Worm (Caenorhabditis elegans) whole organism, early embryonic: ENCODE measurements around the gene E02H9.9.

ENCODE experiments used
- B0310.2 ChIP-seq: sonication (generic microtip); optimal IDR thresholded peaks from 2 replicates; lab custom pipeline; 2016; ENCODE audit warnings: mild to moderate bottlenecking, missing genetic modification characterization, missing compliant biosample characterization
- F13C5.2 ChIP-seq: sonication (generic microtip); optimal IDR thresholded peaks from 2 replicates; lab custom pipeline; 2017; ENCODE audit warnings: mild to moderate bottlenecking, missing genetic modification characterization, inconsistent platforms, missing compliant biosample characterization
- aly-1 ChIP-seq: sonication (generic microtip); optimal IDR thresholded peaks from 2 replicates; lab custom pipeline; 2016; ENCODE audit warnings: missing genetic modification characterization, missing compliant biosample characterization
- ama-1 ChIP-seq: fragments of 150-350 bp; optimal IDR thresholded peaks from 2 replicates; lab custom pipeline; 2014
- ceh-36 ChIP-seq: sonication (generic microtip); optimal IDR thresholded peaks from 2 replicates; lab custom pipeline; 2016; ENCODE audit warnings: missing genetic modification characterization, inconsistent platforms, missing compliant biosample characterization
- ets-7 ChIP-seq: sonication (generic microtip); optimal IDR thresholded peaks from 2 replicates; lab custom pipeline; 2016; ENCODE audit warnings: missing genotype, missing genetic modification characterization, missing compliant biosample characterization
- flt-1 ChIP-seq: fragments of 200-800 bp; sonication (Bioruptor generic); IDR thresholded peaks from 2 replicates; pipeline ENCODE4 v1.3.6; 2022; ENCODE audit warnings: missing genetic modification characterization, missing compliant biosample characterization
- hmbx-1 ChIP-seq: sonication (generic microtip); optimal IDR thresholded peaks from 2 replicates; lab custom pipeline; 2016; ENCODE audit warnings: mild to moderate bottlenecking, missing genetic modification characterization, missing compliant biosample characterization
- hmg-4 ChIP-seq: fragments of 200-800 bp; sonication (Bioruptor generic); optimal IDR thresholded peaks from 2 replicates; lab custom pipeline; 2018; ENCODE audit warnings: mild to moderate bottlenecking, missing genetic modification characterization, missing compliant biosample characterization
- hnd-1 ChIP-seq: sonication (generic microtip); optimal IDR thresholded peaks from 2 replicates; lab custom pipeline; 2016; ENCODE audit warnings: missing genetic modification characterization, missing compliant biosample characterization
- pes-1 ChIP-seq: fragments of 200-800 bp; sonication (Bioruptor generic); IDR thresholded peaks from 2 replicates; pipeline ENCODE4 v1.3.6; 2022; ENCODE audit warnings: missing genetic modification reagents, missing genetic modification characterization, missing compliant biosample characterization
- scrt-1 ChIP-seq: fragments of 200-800 bp; sonication (Bioruptor generic); IDR thresholded peaks from 2 replicates; pipeline ENCODE4 v1.3.6; 2022; ENCODE audit warnings: missing genetic modification characterization, missing compliant biosample characterization
- sea-1 ChIP-seq: fragments of 200-800 bp; sonication (Bioruptor generic); conservative IDR thresholded peaks from 2 replicates; pipeline ENCODE4 v1.3.6; 2022; ENCODE audit warnings: missing genetic modification characterization, missing compliant biosample characterization
- tbx-11 ChIP-seq: fragments of 200-800 bp; sonication (Bioruptor generic); IDR thresholded peaks from 2 replicates; pipeline ENCODE4 v1.3.6; 2022; ENCODE audit warnings: missing genetic modification characterization, missing compliant biosample characterization
- tbx-37 ChIP-seq: fragments of 200-800 bp; sonication (Bioruptor generic); conservative IDR thresholded peaks from 2 replicates; pipeline ENCODE4 v1.3.6; 2022; ENCODE audit warnings: missing genetic modification reagents, missing genetic modification characterization, missing compliant biosample characterization
- tra-4 ChIP-seq: sonication (generic microtip); optimal IDR thresholded peaks from 2 replicates; lab custom pipeline; 2017; ENCODE audit warnings: missing genetic modification characterization, missing compliant biosample characterization

Gene E02H9.9

ce11 chrIII:2419504-2419903, 48.6 kb downstream of the E02H9.9 start:
- TF ChIP-seq hmg-4 (GFP tag; lab: Kevin White, UChicago) = no peak
- no peak for TF ChIP-seq flt-1 (GFP tag; lab: Robert Waterston, UW)
- no peak for TF ChIP-seq tbx-11 (GFP tag; lab: Robert Waterston, UW)
- TF ChIP-seq ets-7 = no peak
- no peak for TF ChIP-seq scrt-1
- no peak for TF ChIP-seq ama-1 (lab: Kevin White, UChicago)
- TF ChIP-seq tbx-37 (GFP tag; lab: Robert Waterston, UW) = no peak
- no peak for TF ChIP-seq sea-1 (GFP tag; lab: Robert Waterston, UW)
- TF ChIP-seq hnd-1 (tag; lab: Kevin White, UChicago) = no peak
- TF ChIP-seq tra-4 (tag; lab: Kevin White, UChicago) = no peak
- no peak for TF ChIP-seq B0310.2 (tag; lab: Kevin White, UChicago)
- no peak for TF ChIP-seq F13C5.2 (tag; lab: Kevin White, UChicago)

- TF ChIP-seq hmg-4 (GFP tag; lab: Kevin White, UChicago) = no peak
- no peak for TF ChIP-seq aly-1 (tag; lab: Kevin White, UChicago)
- no peak for TF ChIP-seq ama-1 (lab: Kevin White, UChicago)
- no peak for TF ChIP-seq sea-1 (GFP tag; lab: Robert Waterston, UW)
- TF ChIP-seq tbx-11 (GFP tag; lab: Robert Waterston, UW) = no peak
- no peak for TF ChIP-seq flt-1 (GFP tag; lab: Robert Waterston, UW)
- no peak for TF ChIP-seq B0310.2 (tag; lab: Kevin White, UChicago)
- TF ChIP-seq F13C5.2 (tag; lab: Kevin White, UChicago) = no peak
- TF ChIP-seq ets-7 = no peak
- no peak for TF ChIP-seq pes-1 (GFP tag; lab: Robert Waterston, UW)
- TF ChIP-seq hnd-1 (tag; lab: Kevin White, UChicago) = no peak
- no peak for TF ChIP-seq ceh-36 (tag; lab: Kevin White, UChicago)
- TF ChIP-seq scrt-1 = no peak
- TF ChIP-seq tra-4 (tag; lab: Kevin White, UChicago) = no peak
- TF ChIP-seq hmbx-1 = no peak
These were observed 49.1 kb downstream of the E02H9.9 start for ce11 chrIII:2418981-2419380.

- TF ChIP-seq F13C5.2 (tag; lab: Kevin White, UChicago) (peak; percentile 45), scrt-1 (no peak), flt-1 (GFP tag; lab: Robert Waterston, UW) (0 out of 2 replicates have a peak, but pooled peaks have one; percentile 19)
These were observed 49.9 kb downstream of the E02H9.9 start, which contains the start of the genes W04B5.5 and W04B5.3 for ce11 chrIII:2418159-2418658. Gene W04B5.5 (minus strand): TSS chrIII:2418209. Gene W04B5.3 (plus strand): TSS chrIII:2418514.
